Worm (Caenorhabditis elegans) whole organism, L2 larva: Measurements from ENCODE around the gene K02A6.2.

Experiments used
- C34F6.9 ChIP-seq: fragments of 150-350 bp; optimal IDR thresholded peaks from 2 replicates; lab custom pipeline; 2014; ENCODE audit warnings: missing biosample characterization, missing genetic modification characterization
- F13H6.1 ChIP-seq: sonication (generic microtip); optimal IDR thresholded peaks from 2 replicates; lab custom pipeline; 2016; ENCODE audit warnings: missing genetic modification characterization, missing compliant biosample characterization
- R02D3.7 ChIP-seq: fragments of 150-350 bp; optimal IDR thresholded peaks from 2 replicates; lab custom pipeline; 2014; ENCODE audit warnings: missing biosample characterization, missing genetic modification characterization
- Y55F3AM.14 ChIP-seq: fragments of 200-800 bp; sonication (Bioruptor generic); optimal IDR thresholded peaks from 2 replicates; lab custom pipeline; 2018; ENCODE audit warnings: mild to moderate bottlenecking, missing genetic modification characterization, missing compliant biosample characterization
- alr-1 ChIP-seq: fragments of 150-350 bp; optimal IDR thresholded peaks from 2 replicates; lab custom pipeline; 2014; ENCODE audit warnings: missing biosample characterization, missing genetic modification characterization
- aly-2 ChIP-seq: fragments of 150-350 bp; optimal IDR thresholded peaks from 2 replicates; lab custom pipeline; 2014; ENCODE audit warnings: missing biosample characterization, missing genetic modification characterization
- ama-1 ChIP-seq: fragments of 150-350 bp; optimal IDR thresholded peaks from 2 replicates; lab custom pipeline; 2018; ENCODE audit warnings: inconsistent platforms
- ceh-16 ChIP-seq: fragments of 150-350 bp; optimal IDR thresholded peaks from 2 replicates; lab custom pipeline; 2014; ENCODE audit warnings: missing biosample characterization, missing genetic modification characterization
- ceh-82 ChIP-seq: fragments of 150-350 bp; optimal IDR thresholded peaks from 2 replicates; lab custom pipeline; 2014; ENCODE audit warnings: missing biosample characterization, missing genetic modification characterization
- crh-2 ChIP-seq: sonication (generic microtip); optimal IDR thresholded peaks from 2 replicates; lab custom pipeline; 2017; ENCODE audit warnings: missing biosample characterization, missing genetic modification characterization
- dmd-4 ChIP-seq: sonication (generic microtip); optimal IDR thresholded peaks from 2 replicates; lab custom pipeline; 2017; ENCODE audit warnings: missing biosample characterization, missing genetic modification characterization
- egl-27 ChIP-seq: sonication (generic microtip); optimal IDR thresholded peaks from 3 replicates; lab custom pipeline; 2017; ENCODE audit warnings: missing biosample characterization, missing genetic modification reagents, missing genetic modification characterization
- elt-1 ChIP-seq: fragments of 150-350 bp; optimal IDR thresholded peaks from 2 replicates; lab custom pipeline; 2014; ENCODE audit warnings: missing biosample characterization, missing genetic modification characterization
- elt-3 ChIP-seq: sonication (generic microtip); optimal IDR thresholded peaks from 2 replicates; lab custom pipeline; 2017; ENCODE audit warnings: missing biosample characterization, missing genetic modification characterization
- fos-1 ChIP-seq: fragments of 150-350 bp; optimal IDR thresholded peaks from 2 replicates; lab custom pipeline; 2014; ENCODE audit warnings: missing biosample characterization, missing genetic modification characterization
- gmeb-1 ChIP-seq: fragments of 150-350 bp; optimal IDR thresholded peaks from 2 replicates; lab custom pipeline; 2014; ENCODE audit warnings: missing biosample characterization, missing genetic modification characterization
- lin-11 ChIP-seq: fragments of 150-350 bp; sonication (generic microtip); optimal IDR thresholded peaks from 2 replicates; lab custom pipeline; 2014; ENCODE audit warnings: missing biosample characterization, missing genetic modification characterization, inconsistent platforms, mixed read lengths
- lin-13 ChIP-seq: fragments of 150-350 bp; optimal IDR thresholded peaks from 2 replicates; lab custom pipeline; 2014; ENCODE audit warnings: missing biosample characterization, missing genetic modification reagents, missing genetic modification characterization
- lin-39 ChIP-seq: fragments of 150-350 bp; optimal IDR thresholded peaks from 2 replicates; lab custom pipeline; 2014; ENCODE audit warnings: missing biosample characterization, missing genetic modification reagents, missing genetic modification characterization
- nhr-12 ChIP-seq: fragments of 150-350 bp; optimal IDR thresholded peaks from 2 replicates; lab custom pipeline; 2014; ENCODE audit warnings: missing biosample characterization, missing genetic modification characterization
- nhr-129 ChIP-seq: fragments of 150-350 bp; optimal IDR thresholded peaks from 2 replicates; lab custom pipeline; 2014; ENCODE audit warnings: missing biosample characterization, missing genetic modification characterization
- nhr-23 ChIP-seq: fragments of 150-350 bp; optimal IDR thresholded peaks from 2 replicates; lab custom pipeline; 2014; ENCODE audit warnings: missing biosample characterization, missing genetic modification reagents, missing genetic modification characterization
- nhr-25 ChIP-seq: fragments of 150-350 bp; sonication (generic microtip); optimal IDR thresholded peaks from 3 replicates; lab custom pipeline; 2014; ENCODE audit warnings: missing biosample characterization, missing genetic modification characterization
- peb-1 ChIP-seq: fragments of 150-350 bp; optimal IDR thresholded peaks from 2 replicates; lab custom pipeline; 2014; ENCODE audit warnings: missing biosample characterization, missing genetic modification characterization
- sem-4 ChIP-seq: fragments of 150-350 bp; optimal IDR thresholded peaks from 2 replicates; lab custom pipeline; 2014; ENCODE audit warnings: missing biosample characterization, missing genetic modification reagents, missing genetic modification characterization
- skn-1 ChIP-seq: sonication (generic microtip); optimal IDR thresholded peaks from 2 replicates; lab custom pipeline; 2017; ENCODE audit warnings: missing biosample characterization, missing genetic modification characterization
- sma-3 ChIP-seq: sonication (generic microtip); optimal IDR thresholded peaks from 2 replicates; lab custom pipeline; 2016; ENCODE audit warnings: missing genetic modification reagents, missing genetic modification characterization, missing compliant biosample characterization
- sma-9 ChIP-seq, 2 experiments: fragments of 150-350 bp in 1 of 2; sonication (generic microtip) in 1 of 2; optimal IDR thresholded peaks; 2 replicates each; lab custom pipeline; 2014 to 2016; ENCODE audit warnings: missing genetic modification characterization in 2 of 2, mild to moderate bottlenecking in 1 of 2, missing biosample characterization in 1 of 2, missing compliant biosample characterization in 1 of 2, missing genetic modification reagents in 1 of 2, moderate library complexity in 1 of 2
- snpc-4 ChIP-seq: fragments of 150-350 bp; optimal IDR thresholded peaks from 2 replicates; lab custom pipeline; 2014; ENCODE audit warnings: missing biosample characterization, missing genetic modification characterization
- unc-62 ChIP-seq: fragments of 150-350 bp; optimal IDR thresholded peaks from 2 replicates; lab custom pipeline; 2014; ENCODE audit warnings: missing biosample characterization, missing genetic modification reagents, missing genetic modification characterization
- ztf-1 ChIP-seq: fragments of 200-800 bp; sonication (Bioruptor generic); conservative IDR thresholded peaks from 2 replicates; pipeline ENCODE4 v1.3.6; 2022; ENCODE audit warnings: missing genetic modification characterization, missing compliant biosample characterization

K02A6.2 gene

ce11 chrX:8230579-8230978, 5.8 kb upstream of the K02A6.2 start:
- no peak for TF ChIP-seq C34F6.9 (tag; lab: Kevin White, UChicago)
- no peak for TF ChIP-seq nhr-12 (tag; lab: Kevin White, UChicago)
- no peak for TF ChIP-seq alr-1

ce11 chrX:8229221-8229620, 4.4 kb upstream of the K02A6.2 start:
- TF ChIP-seq lin-11 (tag; lab: Kevin White, UChicago) (no peak), sma-9 (GFP tag; optimal IDR thresholded peaks at IDR 0.05; lab: Kevin White, UChicago) (no peak), sma-9 (tag; optimal IDR thresholded peaks at IDR 0.05; lab: Kevin White, UChicago) (no peak), crh-2 (tag; lab: Kevin White, UChicago) (no peak), ceh-16 (tag; lab: Kevin White, UChicago) (no peak)

- TF ChIP-seq R02D3.7 (tag; lab: Kevin White, UChicago) (no peak), unc-62 (GFP tag; lab: Kevin White, UChicago) (no peak)
These were observed 5.4 kb downstream of the K02A6.2 start, which contains the start of gene K02A6.1 for ce11 chrX:8219428-8219827. TSS of gene K02A6.1 (plus strand) at chrX:8219728.

ce11 chrX:8218653-8219052, 6.2 kb downstream of the K02A6.2 start, which contains the start of gene K02A6.4:
TSS of gene K02A6.4 (minus strand) at chrX:8218753.
- TF ChIP-seq dmd-4 (tag; lab: Kevin White, UChicago) (no peak), nhr-23 (tag; lab: Kevin White, UChicago) (no peak), nhr-25 (no peak), lin-39 (tag; lab: Kevin White, UChicago) (no peak)
- TF ChIP-seq, all 48 proteins: peak for 0

ce11 chrX:8216957-8217356, 7.9 kb downstream of the K02A6.2 start:
- TF ChIP-seq ceh-16 (tag; lab: Kevin White, UChicago) = no peak
- no peak for TF ChIP-seq sem-4
- no peak for TF ChIP-seq C34F6.9 (tag; lab: Kevin White, UChicago)
- TF ChIP-seq gmeb-1 (tag; lab: Kevin White, UChicago) = no peak
- TF ChIP-seq skn-1 (tag; lab: Kevin White, UChicago) = no peak
- TF ChIP-seq fos-1 (tag; lab: Kevin White, UChicago) = no peak
- TF ChIP-seq elt-3 (tag; lab: Kevin White, UChicago) = no peak
- no peak for TF ChIP-seq nhr-23 (tag; lab: Kevin White, UChicago)
- TF ChIP-seq Y55F3AM.14 (GFP tag; lab: Kevin White, UChicago) = no peak
- no peak for TF ChIP-seq F13H6.1 (tag; lab: Kevin White, UChicago)
- no peak for TF ChIP-seq nhr-12 (tag; lab: Kevin White, UChicago)
- TF ChIP-seq R02D3.7 (tag; lab: Kevin White, UChicago) = no peak
- no peak for TF ChIP-seq ztf-1 (GFP tag; lab: Robert Waterston, UW)
- TF ChIP-seq lin-13 (GFP tag; lab: Kevin White, UChicago) = no peak
- no peak for TF ChIP-seq egl-27 (tag; lab: Kevin White, UChicago)
- no peak for TF ChIP-seq nhr-25
- TF ChIP-seq aly-2 (tag; lab: Kevin White, UChicago) = no peak

ce11 chrX:8214424-8215115, 10.2 kb downstream of the K02A6.2 start, which contains the start of gene C47D2.1:
TSS of gene C47D2.1 (plus strand) at chrX:8215065.
- TF ChIP-seq elt-1 (tag; lab: Kevin White, UChicago) (no peak), snpc-4 (tag; lab: Kevin White, UChicago) (no peak), ceh-82 (tag; lab: Kevin White, UChicago) (no peak), lin-39 (tag; lab: Kevin White, UChicago) (no peak), ama-1 (no peak), sem-4 (no peak), nhr-129 (tag; lab: Kevin White, UChicago) (no peak), sma-3 (no peak), F13H6.1 (tag; lab: Kevin White, UChicago) (no peak), ceh-16 (tag; lab: Kevin White, UChicago) (no peak), peb-1 (tag; lab: Kevin White, UChicago) (no peak), Y55F3AM.14 (GFP tag; lab: Kevin White, UChicago) (no peak)
